Fruit fly (Drosophila melanogaster): ENCODE data around the gene ND-B8.

ND-B8 gene

DNA sequence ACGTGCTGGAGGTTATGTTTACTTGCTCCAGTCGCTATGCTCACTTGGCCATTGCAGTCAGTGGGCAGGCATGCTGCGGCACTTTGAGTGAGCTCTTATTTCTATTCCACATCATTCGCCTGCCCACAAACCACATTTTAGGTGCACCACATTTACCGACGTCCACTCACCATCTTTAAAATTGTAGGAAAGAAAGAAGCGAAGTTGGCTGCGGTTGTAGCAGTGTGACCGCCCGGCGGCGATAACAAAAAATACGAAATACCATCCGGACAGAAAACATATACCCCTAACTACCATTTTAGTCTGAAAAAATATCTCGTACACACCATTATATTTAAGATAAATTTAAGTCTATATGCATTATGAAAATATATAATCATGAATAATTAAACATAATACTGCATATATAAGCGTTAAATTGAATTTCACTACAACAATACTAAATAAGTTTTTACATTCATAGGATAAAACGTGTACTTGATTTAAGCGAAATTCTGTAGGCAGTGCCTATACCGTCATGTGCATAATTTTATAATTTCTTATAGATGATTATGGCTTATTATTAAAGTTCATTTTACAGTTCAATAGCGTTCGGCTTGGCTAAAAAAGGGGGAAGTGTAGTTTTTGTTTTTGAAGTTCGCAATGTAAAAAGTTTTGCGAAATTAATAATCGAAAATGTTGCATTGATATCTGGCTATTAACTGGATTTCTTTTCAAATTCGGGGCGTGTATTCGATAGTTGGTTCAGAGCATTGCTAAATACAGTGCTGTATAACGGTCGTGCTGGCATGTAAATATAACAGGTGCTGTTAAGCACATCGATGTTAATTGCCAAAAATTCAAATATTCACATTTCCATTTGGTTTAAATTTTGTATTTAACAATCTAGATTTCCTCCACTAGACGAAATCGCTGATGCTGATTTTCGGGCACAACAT is 4.0 kb downstream of the ND-B8 start, which contains the start of gene RpL27A (continued):
- TF ChIP-seq CG9215 (GFP tag; IDR thresholded peaks at IDR 0.05) (peak; percentile 53), CG15601 (tag; optimal IDR thresholded peaks at IDR 0.05) (peak; percentile 80), ewg (GFP tag; optimal IDR thresholded peaks at IDR 0.05) (peak; percentile 69), Poxn (GFP tag; IDR thresholded peaks at IDR 0.05) (peak; percentile 37; the same call in 1 of the 2 replicates), salm (tag; optimal IDR thresholded peaks at IDR 0.05) (peak; percentile 51), CG1602 (GFP tag; optimal IDR thresholded peaks at IDR 0.05) (peak; percentile 47), CG43689 (GFP tag; IDR thresholded peaks at IDR 0.05) (peak; percentile 71), CG17912 (GFP tag; optimal IDR thresholded peaks at IDR 0.05) (peak; percentile 94), CG12769 (tag; optimal IDR thresholded peaks at IDR 0.05) (peak; percentile 72), Aef1 (GFP tag; IDR thresholded peaks at IDR 0.05) (peak; percentile 63; the same call in 2 of the 3 replicates), CG10267 (tag; optimal IDR thresholded peaks at IDR 0.05) (peak; percentile 83), CG12391 (tag; optimal IDR thresholded peaks at IDR 0.05) (peak; percentile 84), h (optimal IDR thresholded peaks at IDR 0.05) (no peak), Spps (tag; optimal IDR thresholded peaks at IDR 0.05) (peak; percentile 29), GATAe (GFP tag; conservative IDR thresholded peaks at IDR 0.05) (peak; percentile 71), slou (GFP tag; optimal IDR thresholded peaks at IDR 0.05) (peak; percentile 63), gro (GFP tag; optimal IDR thresholded peaks at IDR 0.05) (peak; percentile 23), Xbp1 (GFP tag; optimal IDR thresholded peaks at IDR 0.05) (peak; percentile 79), dimm (GFP tag; IDR thresholded peaks at IDR 0.05) (peak; percentile 49; the same call in 1 of the 2 replicates), CG4424 (GFP tag; optimal IDR thresholded peaks at IDR 0.05) (peak; percentile 69), Dref (GFP tag; IDR thresholded peaks at IDR 0.05) (peak; percentile 61), kni (GFP tag; optimal IDR thresholded peaks at IDR 0.05) (peak; percentile 63), prd (optimal IDR thresholded peaks at IDR 0.05) (no peak), prd (GFP tag; IDR thresholded peaks at IDR 0.05) (peak; percentile 65), CG13894 (tag; optimal IDR thresholded peaks at IDR 0.05) (peak; percentile 72), aop (GFP tag; IDR thresholded peaks at IDR 0.05) (no peak), Dad (GFP tag; optimal IDR thresholded peaks at IDR 0.05) (peak; percentile 45), B-H2 (GFP tag; optimal IDR thresholded peaks at IDR 0.05) (peak; percentile 90), CG2120 (GFP tag; optimal IDR thresholded peaks at IDR 0.05) (peak; percentile 41), CG8765 (GFP tag; IDR thresholded peaks at IDR 0.05) (no peak), Bdp1 (GFP tag; optimal IDR thresholded peaks at IDR 0.05) (peak; percentile 56), emc (GFP tag; optimal IDR thresholded peaks at IDR 0.05) (peak; percentile 39), CG18599 (GFP tag; optimal IDR thresholded peaks at IDR 0.05) (peak; percentile 83), fd64A (GFP tag; optimal IDR thresholded peaks at IDR 0.05) (peak; percentile 80), dm (GFP tag; optimal IDR thresholded peaks at IDR 0.05) (peak; percentile 97), ac (GFP tag; optimal IDR thresholded peaks at IDR 0.05) (peak; percentile 74), chn (GFP tag; optimal IDR thresholded peaks at IDR 0.05) (peak; percentile 53), CG13624 (GFP tag; optimal IDR thresholded peaks at IDR 0.05) (peak; percentile 48), dmrt11E (tag; optimal IDR thresholded peaks at IDR 0.05) (peak; percentile 58), Atf6 (GFP tag; IDR thresholded peaks at IDR 0.05) (peak; percentile 72), NC2α (GFP tag; optimal IDR thresholded peaks at IDR 0.05) (peak; percentile 56), tx (GFP tag; optimal IDR thresholded peaks at IDR 0.05) (no peak), Opbp (GFP tag; IDR thresholded peaks at IDR 0.05; ENCODE audit: partially characterized antibody) (peak; percentile 100), Atf-2 (GFP tag; optimal IDR thresholded peaks at IDR 0.05) (peak; percentile 60), tll (GFP tag; optimal IDR thresholded peaks at IDR 0.05) (no peak), oc (tag; optimal IDR thresholded peaks at IDR 0.05) (peak; percentile 60), CG4404 (GFP tag; IDR thresholded peaks at IDR 0.05) (peak; percentile 13; the same call in 1 of the 2 replicates), seq (GFP tag; IDR thresholded peaks at IDR 0.05) (peak; percentile 69), E2f1 (GFP tag; IDR thresholded peaks at IDR 0.05) (peak; percentile 71)
